Fruit fly (Drosophila melanogaster) whole organism, adult: Measurements from ENCODE around the gene CG5126.

Source experiments
- CG11617 ChIP-seq: fragments of 200-800 bp; sonication (Bioruptor generic); optimal IDR thresholded peaks from 2 replicates; lab custom pipeline; 2017; ENCODE audit warnings: mild to moderate bottlenecking, missing biosample characterization, missing genetic modification reagents, missing genetic modification characterization
- CG12768 ChIP-seq: fragments of 200-800 bp; sonication (Bioruptor generic); optimal IDR thresholded peaks from 2 replicates; lab custom pipeline; 2017; ENCODE audit warnings: missing biosample characterization, missing genetic modification characterization, mild to moderate bottlenecking, moderate library complexity, missing genetic modification reagents
- CG14711 ChIP-seq: fragments of 200-800 bp; sonication (Bioruptor generic); optimal IDR thresholded peaks from 2 replicates; lab custom pipeline; 2018; ENCODE audit warnings: missing biosample characterization, mild to moderate bottlenecking, missing genetic modification characterization, moderate library complexity
- CG1620 ChIP-seq: fragments of 200-800 bp; sonication (Bioruptor generic); optimal IDR thresholded peaks from 2 replicates; lab custom pipeline; 2016; ENCODE audit warnings: missing biosample characterization, missing genetic modification characterization
- CG7045 ChIP-seq: fragments of 200-800 bp; sonication (Bioruptor generic); optimal IDR thresholded peaks from 2 replicates; lab custom pipeline; 2017; ENCODE audit warnings: missing biosample characterization, mild to moderate bottlenecking, missing genetic modification characterization
- Hr96 ChIP-seq: fragments of 200-800 bp; sonication (Bioruptor generic); optimal IDR thresholded peaks from 2 replicates; lab custom pipeline; 2016; ENCODE audit warnings: missing biosample characterization, missing genetic modification characterization
- bab1 ChIP-seq: fragments of 200-800 bp; sonication (Bioruptor generic); optimal IDR thresholded peaks from 3 replicates; lab custom pipeline; 2019; ENCODE audit warnings: missing biosample characterization, mild to moderate bottlenecking, missing genetic modification characterization, moderate library complexity
- cic ChIP-seq: fragments of 200-800 bp; sonication (Bioruptor generic); optimal IDR thresholded peaks from 2 replicates; lab custom pipeline; 2017; ENCODE audit warnings: missing biosample characterization, mild to moderate bottlenecking, missing genetic modification characterization, moderate library complexity
- cnc ChIP-seq, 2 experiments: fragments of >200 bp; optimal IDR thresholded peaks; 2 replicates each; lab custom pipeline; 2017
- kay ChIP-seq: fragments of 200-800 bp; sonication (Bioruptor generic); peaks from one replicate; lab custom pipeline; 2016; ENCODE audit warnings: missing biosample characterization, missing genetic modification characterization, borderline replicate concordance
- ovo ChIP-seq: fragments of 200-800 bp; sonication (Bioruptor generic); optimal IDR thresholded peaks from 2 replicates; lab custom pipeline; 2016; ENCODE audit warnings: missing biosample characterization, missing genetic modification characterization
- pad ChIP-seq: fragments of 200-800 bp; sonication (Bioruptor generic); optimal IDR thresholded peaks from 3 replicates; lab custom pipeline; 2017; ENCODE audit warnings: missing biosample characterization, missing genetic modification characterization, mild to moderate bottlenecking, moderate library complexity, missing genetic modification reagents

dm6 chr2L:1211528-1211927, 27.7 kb upstream of the CG5126 start:
- TF ChIP-seq kay (GFP tag; lab: Kevin White, UChicago), result no peak
- TF ChIP-seq cnc (optimal IDR thresholded peaks at IDR 0.05; lab: Kevin White, UChicago), result no peak
- no peak for TF ChIP-seq bab1 (GFP tag; lab: Kevin White, UChicago)
- no peak for TF ChIP-seq CG1620 (GFP tag; lab: Kevin White, UChicago)
- TF ChIP-seq ovo (GFP tag; lab: Kevin White, UChicago), result no peak
- TF ChIP-seq pad (GFP tag; lab: Kevin White, UChicago), result no peak
- no peak for TF ChIP-seq CG14711 (tag; lab: Kevin White, UChicago)
- TF ChIP-seq CG12768 (GFP tag; lab: Kevin White, UChicago), result no peak
- no peak for TF ChIP-seq CG11617 (GFP tag; lab: Kevin White, UChicago)
- TF ChIP-seq Hr96 (GFP tag; lab: Kevin White, UChicago), result no peak
- no peak for TF ChIP-seq CG7045 (GFP tag; lab: Kevin White, UChicago)
- no peak for TF ChIP-seq cic (GFP tag; lab: Kevin White, UChicago)
